Worm (Caenorhabditis elegans) whole organism, early embryonic: Measurements from ENCODE around the gene hlh-4.

Experiments
- B0310.2 ChIP-seq: sonication (generic microtip); optimal IDR thresholded peaks from 2 replicates; lab custom pipeline; 2016; ENCODE audit warnings: mild to moderate bottlenecking, missing genetic modification characterization, missing compliant biosample characterization
- ama-1 ChIP-seq: fragments of 150-350 bp; optimal IDR thresholded peaks from 2 replicates; lab custom pipeline; 2014
- ceh-13 ChIP-seq: fragments of 200-800 bp; sonication (Bioruptor generic); optimal IDR thresholded peaks from 2 replicates; lab custom pipeline; 2018; ENCODE audit warnings: mild to moderate bottlenecking, missing genetic modification characterization, missing compliant biosample characterization
- ceh-36 ChIP-seq: sonication (generic microtip); optimal IDR thresholded peaks from 2 replicates; lab custom pipeline; 2016; ENCODE audit warnings: missing genetic modification characterization, inconsistent platforms, missing compliant biosample characterization
- flt-1 ChIP-seq: fragments of 200-800 bp; sonication (Bioruptor generic); IDR thresholded peaks from 2 replicates; pipeline ENCODE4 v1.3.6; 2022; ENCODE audit warnings: missing genetic modification characterization, missing compliant biosample characterization
- hmbx-1 ChIP-seq: sonication (generic microtip); optimal IDR thresholded peaks from 2 replicates; lab custom pipeline; 2016; ENCODE audit warnings: mild to moderate bottlenecking, missing genetic modification characterization, missing compliant biosample characterization
- hmg-4 ChIP-seq: fragments of 200-800 bp; sonication (Bioruptor generic); optimal IDR thresholded peaks from 2 replicates; lab custom pipeline; 2018; ENCODE audit warnings: mild to moderate bottlenecking, missing genetic modification characterization, missing compliant biosample characterization
- hnd-1 ChIP-seq: sonication (generic microtip); optimal IDR thresholded peaks from 2 replicates; lab custom pipeline; 2016; ENCODE audit warnings: missing genetic modification characterization, missing compliant biosample characterization
- scrt-1 ChIP-seq: fragments of 200-800 bp; sonication (Bioruptor generic); IDR thresholded peaks from 2 replicates; pipeline ENCODE4 v1.3.6; 2022; ENCODE audit warnings: missing genetic modification characterization, missing compliant biosample characterization
- sea-1 ChIP-seq: fragments of 200-800 bp; sonication (Bioruptor generic); conservative IDR thresholded peaks from 2 replicates; pipeline ENCODE4 v1.3.6; 2022; ENCODE audit warnings: missing genetic modification characterization, missing compliant biosample characterization
- tbx-11 ChIP-seq: fragments of 200-800 bp; sonication (Bioruptor generic); IDR thresholded peaks from 2 replicates; pipeline ENCODE4 v1.3.6; 2022; ENCODE audit warnings: missing genetic modification characterization, missing compliant biosample characterization
- tra-4 ChIP-seq: sonication (generic microtip); optimal IDR thresholded peaks from 2 replicates; lab custom pipeline; 2017; ENCODE audit warnings: missing genetic modification characterization, missing compliant biosample characterization

ce11 chrIII:9717243-9717642, 21.6 kb downstream of the hlh-4 start:
- peak; percentile 57 for TF ChIP-seq ama-1
- TF ChIP-seq flt-1 (GFP tag; lab: Robert Waterston, UW) = no peak
- TF ChIP-seq tra-4 = no peak
- TF ChIP-seq hmbx-1 (tag; lab: Kevin White, UChicago) = no peak
- TF ChIP-seq ceh-13 (GFP tag; lab: Kevin White, UChicago) = no peak
- TF ChIP-seq sea-1 = no peak
- TF ChIP-seq scrt-1 = no peak
- no peak for TF ChIP-seq ceh-36 (tag; lab: Kevin White, UChicago)
- TF ChIP-seq hnd-1 (tag; lab: Kevin White, UChicago) = no peak
- TF ChIP-seq hmg-4 (GFP tag; lab: Kevin White, UChicago) = no peak
- no peak for TF ChIP-seq B0310.2 (tag; lab: Kevin White, UChicago)
- TF ChIP-seq tbx-11 (GFP tag; lab: Robert Waterston, UW) = no peak
